Fruit fly (Drosophila melanogaster): Measurements from ENCODE around the gene CG11454.

DNA sequence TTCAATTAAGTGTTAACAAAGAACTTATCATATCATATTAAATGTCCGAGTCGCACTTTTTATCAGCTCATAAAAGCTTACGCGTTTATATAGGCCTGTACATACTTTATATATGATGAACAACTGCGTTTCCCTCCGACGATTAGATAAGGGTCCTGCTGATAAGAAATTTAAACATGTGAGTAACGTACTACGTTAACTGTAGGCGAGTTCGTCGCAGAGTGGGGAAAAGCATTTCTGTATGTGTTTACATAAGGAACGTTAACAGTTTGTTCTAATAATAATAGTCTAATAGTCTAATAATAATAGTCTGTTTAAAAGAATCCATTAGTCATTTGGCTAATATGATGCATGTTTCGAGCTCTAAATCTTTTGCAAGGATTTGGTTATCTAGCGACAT, 27.3 kb downstream of the CG11454 start:
- TF ChIP-seq EcR (GFP tag; optimal IDR thresholded peaks at IDR 0.05) (no peak), psq (optimal IDR thresholded peaks at IDR 0.05) (no peak)
